Worm (Caenorhabditis elegans): ENCODE data around the gene F08F3.4.

Gene F08F3.4

DNA sequence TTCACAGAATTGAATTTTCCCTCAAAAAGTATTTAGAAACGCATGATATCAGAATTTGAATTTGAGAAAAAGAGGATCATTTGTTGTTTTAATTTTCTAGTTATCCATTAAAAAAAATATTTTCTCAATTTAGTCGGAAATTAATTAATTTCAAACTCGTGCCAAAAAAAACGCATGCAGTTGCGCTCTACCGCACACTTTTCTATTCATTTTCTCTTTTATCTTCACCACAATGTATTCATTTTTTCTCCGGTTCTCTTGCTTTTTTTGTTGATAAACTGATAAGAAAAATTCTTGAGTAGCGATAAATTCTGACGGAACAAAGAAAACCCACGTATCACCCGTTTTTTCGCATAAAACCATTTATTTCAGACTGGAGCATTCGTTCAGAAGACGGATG, 22.3 kb downstream of the F08F3.4 start, which contains the start of gene acl-6:
TSS of gene acl-6 (plus strand) at position 367 of the 400 bp plus-strand sequence.
- TF ChIP-seq C16A3.4 (tag; optimal IDR thresholded peaks at IDR 0.05), result peak; percentile 72
- peak; percentile 80 for TF ChIP-seq nhr-20 (tag; optimal IDR thresholded peaks at IDR 0.05)
- peak; percentile 53 for TF ChIP-seq jun-1 (tag; optimal IDR thresholded peaks at IDR 0.05)
- TF ChIP-seq lsy-2 (tag; optimal IDR thresholded peaks at IDR 0.05), result peak; percentile 44 to 76
- no peak for TF ChIP-seq nhr-84 (tag; optimal IDR thresholded peaks at IDR 0.05)
- TF ChIP-seq swsn-7 (tag; optimal IDR thresholded peaks at IDR 0.05), result peak; percentile 11
- peak; percentile 44 for TF ChIP-seq mep-1 (tag; optimal IDR thresholded peaks at IDR 0.05)
- TF ChIP-seq zag-1 (tag; optimal IDR thresholded peaks at IDR 0.05), result no peak
- TF ChIP-seq lin-14 (GFP tag; optimal IDR thresholded peaks at IDR 0.05), result peak; percentile 59
- peak; percentile 85 to 91 (median 91) for TF ChIP-seq dpl-1 (GFP tag; optimal IDR thresholded peaks at IDR 0.05)
- peak; percentile 15 for TF ChIP-seq fos-1 (tag; optimal IDR thresholded peaks at IDR 0.05)
- peak; percentile 59 for TF ChIP-seq nhr-71 (tag; optimal IDR thresholded peaks at IDR 0.05)
- TF ChIP-seq egl-27 (tag; optimal IDR thresholded peaks at IDR 0.05), result no peak
- TF ChIP-seq F16B12.6 (tag; optimal IDR thresholded peaks at IDR 0.05), result peak; percentile 10
- TF ChIP-seq irx-1 (tag; optimal IDR thresholded peaks at IDR 0.05), result no peak
- peak; percentile 88 to 96 for TF ChIP-seq lin-35 (GFP tag; optimal IDR thresholded peaks at IDR 0.05)
- TF ChIP-seq xbp-1 (tag; optimal IDR thresholded peaks at IDR 0.05), result peak; percentile 16
- peak; percentile 78 for TF ChIP-seq pqm-1 (tag; optimal IDR thresholded peaks at IDR 0.05)
- peak; percentile 11 for TF ChIP-seq tbx-2 (tag; optimal IDR thresholded peaks at IDR 0.05)
- peak; percentile 61 for TF ChIP-seq nhr-85 (tag)
- TF ChIP-seq skn-1 (tag; optimal IDR thresholded peaks at IDR 0.05), result peak; percentile 3
- peak; percentile 89 for TF ChIP-seq blmp-1 (tag; optimal IDR thresholded peaks at IDR 0.05)
- TF ChIP-seq C04F5.9 (tag; optimal IDR thresholded peaks at IDR 0.05), result no peak
- TF ChIP-seq lin-13 (GFP tag; optimal IDR thresholded peaks at IDR 0.05), result peak; percentile 25
- TF ChIP-seq nhr-90 (tag; optimal IDR thresholded peaks at IDR 0.05; ENCODE audit: poor library complexity), result peak; percentile 64
- TF ChIP-seq unc-62 (GFP tag; optimal IDR thresholded peaks at IDR 0.05), result no peak
- TF ChIP-seq efl-1 (optimal IDR thresholded peaks at IDR 0.05), result peak; percentile 48 to 90
- TF ChIP-seq efl-1 (GFP tag; optimal IDR thresholded peaks at IDR 0.05 in 1 of 2), result peak; percentile 89 to 99
- peak; percentile 97 for TF ChIP-seq elt-2 (tag; optimal IDR thresholded peaks at IDR 0.05)
- peak; percentile 37 for TF ChIP-seq nhr-47 (tag; optimal IDR thresholded peaks at IDR 0.05)
- TF ChIP-seq snu-23 (GFP tag; optimal IDR thresholded peaks at IDR 0.05), result peak; percentile 68
- peak in 4 of 6 experiments; percentile 39 to 79 (median 68) for TF ChIP-seq elt-3 (tag; optimal IDR thresholded peaks at IDR 0.05)
- peak in 1 of 2 experiments; percentile 33 for TF ChIP-seq mdl-1 (tag; optimal IDR thresholded peaks at IDR 0.05)
- peak in 1 of 3 experiments; percentile 36 for TF ChIP-seq ceh-82 (tag; optimal IDR thresholded peaks at IDR 0.05)
- TF ChIP-seq vab-15 (tag; optimal IDR thresholded peaks at IDR 0.05), result no peak

DNA sequence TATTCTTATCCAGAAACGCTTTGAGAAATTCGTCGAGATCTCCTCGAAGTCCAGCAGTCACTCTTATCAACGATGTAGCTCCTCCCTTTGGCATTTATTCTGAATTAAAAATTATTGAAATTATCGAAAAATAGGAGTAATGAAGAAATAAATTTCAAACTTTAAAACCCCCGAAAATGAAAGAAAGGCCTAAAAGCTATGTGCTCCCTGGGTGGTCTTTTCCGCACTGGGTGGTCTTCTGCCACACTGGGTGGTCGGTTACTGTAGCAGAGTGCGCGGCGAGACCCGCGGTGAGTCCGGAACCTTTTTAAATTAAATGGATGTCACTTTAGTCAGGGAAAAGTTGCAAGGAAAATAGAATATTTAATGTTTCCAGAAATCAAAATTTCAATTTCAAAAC, 28.3 kb downstream of the F08F3.4 start, which contains the start of gene snpc-1.3:
TSS of gene snpc-1.3 (minus strand) at position 101 of the 400 bp plus-strand sequence.
- no peak for TF ChIP-seq fkh-8 (tag; optimal IDR thresholded peaks at IDR 0.05)
- no peak for TF ChIP-seq zip-4 (GFP tag; optimal IDR thresholded peaks at IDR 0.05)
- TF ChIP-seq unc-98 (GFP tag; IDR thresholded peaks at IDR 0.05), result no peak
- no peak for TF ChIP-seq nhr-71 (tag; optimal IDR thresholded peaks at IDR 0.05)
- TF ChIP-seq hpl-2 (GFP tag; optimal IDR thresholded peaks at IDR 0.05), result no peak
- no peak for TF ChIP-seq C34B4.2 (tag; optimal IDR thresholded peaks at IDR 0.05)
- no peak for TF ChIP-seq F16B12.6 (tag; optimal IDR thresholded peaks at IDR 0.05)

DNA sequence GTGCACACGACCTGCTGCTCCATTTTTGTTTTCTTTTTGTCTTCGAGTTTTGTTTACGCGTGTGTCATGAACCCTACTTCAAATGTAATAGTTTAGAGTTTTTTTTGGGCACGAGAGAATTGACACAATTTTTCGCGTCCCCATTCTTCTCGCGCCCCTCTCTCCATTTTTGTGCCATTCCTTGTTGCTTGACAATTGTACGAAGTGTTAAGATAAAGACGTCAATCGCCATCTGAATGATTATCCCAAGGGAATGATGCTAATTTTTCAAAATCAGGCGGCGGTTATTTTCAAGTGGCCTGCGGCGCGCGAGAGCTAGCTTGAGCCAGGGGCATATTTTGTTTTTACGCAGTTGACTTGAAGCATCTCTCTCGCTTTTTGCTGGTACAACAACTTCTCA, 31.6 kb downstream of the F08F3.4 start:
- TF ChIP-seq sup-37 (GFP tag; optimal IDR thresholded peaks at IDR 0.05) (no peak), mab-9 (GFP tag; IDR thresholded peaks at IDR 0.05) (0 out of 2 replicates have a peak, but pooled peaks have one; percentile 11), fkh-8 (tag; optimal IDR thresholded peaks at IDR 0.05) (no peak), lin-14 (GFP tag; optimal IDR thresholded peaks at IDR 0.05) (peak; percentile 28)

All from whole organism, L1 larva.